In the genomic region with DNA sequence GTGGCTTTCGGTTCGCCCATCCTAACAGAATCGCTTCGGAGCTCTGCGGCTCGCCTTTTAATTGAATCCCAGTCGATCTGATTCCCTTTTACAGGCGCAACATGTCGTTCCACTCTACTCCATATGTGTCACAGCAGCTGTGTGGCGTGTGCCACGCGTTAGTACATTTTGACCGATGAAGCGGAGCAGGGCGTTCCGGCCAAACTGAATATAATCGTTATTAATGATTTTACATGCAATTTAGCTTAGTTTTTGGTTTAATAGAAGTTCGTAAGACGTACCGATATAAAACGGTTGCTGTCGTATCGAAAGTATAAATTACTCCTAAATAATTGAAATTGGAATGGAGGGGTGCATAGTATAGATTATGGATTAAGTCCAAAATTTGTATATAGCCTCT, we compare ENCODE assay signal across 4 fruit fly cellular contexts.
A peak's percentile ranks its signal among the peaks of the same experiment; 100 is the strongest.
TF ChIP-seq lines count a peak whose summit lies in the region.

CG11523 (minus strand) TSS at position 145 of the 400 bp plus-strand sequence.

TF ChIP-seq in whole organism, adult, 20 proteins besides CTCF, POLR2A, EP300 and RAD21 (continued from another document):
- TF ChIP-seq Mnt (GFP tag; optimal IDR thresholded peaks at IDR 0.05; lab: Kevin White, UChicago): peak; percentile 46

TF ChIP-seq in whole organism, embryonic, 481 proteins besides CTCF, POLR2A, EP300 and RAD21 (continued from another document and continues in another):
- TF ChIP-seq crc (GFP tag; optimal IDR thresholded peaks at IDR 0.05; lab: Kevin White, UChicago) (no peak), CrebB (tag; optimal IDR thresholded peaks at IDR 0.05; lab: Kevin White, UChicago) (no peak), CG7987 (GFP tag; optimal IDR thresholded peaks at IDR 0.05; lab: Kevin White, UChicago) (no peak), Hsf (GFP tag; optimal IDR thresholded peaks at IDR 0.05; lab: Kevin White, UChicago) (peak; percentile 36), pita (GFP tag; optimal IDR thresholded peaks at IDR 0.05; lab: Kevin White, UChicago) (no peak), CG4707 (GFP tag; optimal IDR thresholded peaks at IDR 0.05; lab: Kevin White, UChicago) (no peak), CG12236 (GFP tag; optimal IDR thresholded peaks at IDR 0.05; lab: Kevin White, UChicago) (no peak), Ptx1 (GFP tag; IDR thresholded peaks at IDR 0.05; lab: Robert Waterston, UW) (no peak), stwl (tag; optimal IDR thresholded peaks at IDR 0.05; lab: Kevin White, UChicago) (peak; percentile 5), CG30020 (tag; optimal IDR thresholded peaks at IDR 0.05; lab: Kevin White, UChicago) (peak; percentile 9), Atf6 (GFP tag; IDR thresholded peaks at IDR 0.05; lab: Robert Waterston, UW) (0 out of 2 replicates have a peak, but pooled peaks have one; percentile 11), maf-S (GFP tag; optimal IDR thresholded peaks at IDR 0.05; lab: Kevin White, UChicago) (no peak), B-H1 (GFP tag; IDR thresholded peaks at IDR 0.05; lab: Robert Waterston, UW) (no peak), CG10274 (GFP tag; optimal IDR thresholded peaks at IDR 0.05; lab: Kevin White, UChicago) (no peak), fru (optimal IDR thresholded peaks at IDR 0.05; lab: Kevin White, UChicago) (no peak), CG16863 (GFP tag; optimal IDR thresholded peaks at IDR 0.05; lab: Kevin White, UChicago) (no peak), gsb (GFP tag; IDR thresholded peaks at IDR 0.05; lab: Robert Waterston, UW) (no peak), CG4820 (GFP tag; optimal IDR thresholded peaks at IDR 0.05; lab: Kevin White, UChicago) (no peak), CG11085 (GFP tag; IDR thresholded peaks at IDR 0.05; lab: Robert Waterston, UW) (no peak), dan (GFP tag; IDR thresholded peaks at IDR 0.05; lab: Robert Waterston, UW) (no peak), ap (GFP tag; IDR thresholded peaks at IDR 0.05; lab: Robert Waterston, UW) (no peak), CG14014 (GFP tag; IDR thresholded peaks at IDR 0.05; lab: Robert Waterston, UW) (no peak), CG30431 (GFP tag; optimal IDR thresholded peaks at IDR 0.05; lab: Kevin White, UChicago) (no peak), otp (GFP tag; IDR thresholded peaks at IDR 0.05; lab: Robert Waterston, UW) (no peak), klu (GFP tag; IDR thresholded peaks at IDR 0.05; lab: Robert Waterston, UW) (no peak), Atf-2 (GFP tag; optimal IDR thresholded peaks at IDR 0.05; lab: Kevin White, UChicago) (no peak), dmrt11E (tag; optimal IDR thresholded peaks at IDR 0.05; lab: Kevin White, UChicago) (no peak), gfzf (GFP tag; optimal IDR thresholded peaks at IDR 0.05; lab: Kevin White, UChicago) (peak; percentile 77), Abd-B (GFP tag; optimal IDR thresholded peaks at IDR 0.05; lab: Kevin White, UChicago) (no peak), HLH54F (GFP tag; optimal IDR thresholded peaks at IDR 0.05; lab: Kevin White, UChicago) (peak; percentile 23), CG4328 (GFP tag; optimal IDR thresholded peaks at IDR 0.05; lab: Kevin White, UChicago) (no peak), CG5180 (GFP tag; optimal IDR thresholded peaks at IDR 0.05; lab: Kevin White, UChicago) (peak; percentile 6), CG14441 (GFP tag; IDR thresholded peaks at IDR 0.05; lab: Robert Waterston, UW) (0 out of 2 replicates have a peak, but pooled peaks have one; percentile 23), Mrtf (GFP tag; IDR thresholded peaks at IDR 0.05; lab: Robert Waterston, UW) (no peak), lilli (GFP tag; optimal IDR thresholded peaks at IDR 0.05; lab: Kevin White, UChicago) (no peak), CG13775 (GFP tag; optimal IDR thresholded peaks at IDR 0.05; lab: Kevin White, UChicago) (no peak), Hmr (GFP tag; optimal IDR thresholded peaks at IDR 0.05; lab: Kevin White, UChicago) (no peak), Ssrp (tag; optimal IDR thresholded peaks at IDR 0.05; lab: Kevin White, UChicago) (no peak), repo (GFP tag; optimal IDR thresholded peaks at IDR 0.05; lab: Kevin White, UChicago) (no peak), chif (GFP tag; optimal IDR thresholded peaks at IDR 0.05; lab: Kevin White, UChicago) (no peak), Dfd (GFP tag; optimal IDR thresholded peaks at IDR 0.05; lab: Kevin White, UChicago) (no peak), luna (GFP tag; optimal IDR thresholded peaks at IDR 0.05; lab: Kevin White, UChicago) (no peak), Neu2 (GFP tag; optimal IDR thresholded peaks at IDR 0.05; lab: Kevin White, UChicago; ENCODE audit: borderline replicate concordance) (no peak), sim (GFP tag; IDR thresholded peaks at IDR 0.05; lab: Robert Waterston, UW) (no peak)

TF ChIP-seq in whole organism, prepupa, 60 proteins besides CTCF, POLR2A, EP300 and RAD21 (continued from another document):
- TF ChIP-seq cyc (GFP tag; optimal IDR thresholded peaks at IDR 0.05; lab: Kevin White, UChicago): peak; percentile 4
- TF ChIP-seq CG3032 (tag; optimal IDR thresholded peaks at IDR 0.05; lab: Kevin White, UChicago): peak; percentile 39
- TF ChIP-seq CG10631 (GFP tag; optimal IDR thresholded peaks at IDR 0.05; lab: Kevin White, UChicago): no peak

TF ChIP-seq in whole organism, wandering third instar larva, 38 proteins besides CTCF, POLR2A, EP300 and RAD21 (continued from another document):
- TF ChIP-seq Vsx2 (GFP tag; optimal IDR thresholded peaks at IDR 0.05; lab: Kevin White, UChicago; ENCODE audit: partially characterized antibody) (no peak), OdsH (GFP tag; optimal IDR thresholded peaks at IDR 0.05; lab: Kevin White, UChicago) (peak; percentile 5), CG9705 (GFP tag; optimal IDR thresholded peaks at IDR 0.05; lab: Kevin White, UChicago) (no peak), jim (GFP tag; optimal IDR thresholded peaks at IDR 0.05; lab: Kevin White, UChicago) (no peak), ey (GFP tag; optimal IDR thresholded peaks at IDR 0.05; lab: Kevin White, UChicago) (no peak), GATAd (GFP tag; optimal IDR thresholded peaks at IDR 0.05; lab: Kevin White, UChicago) (no peak), rgr (GFP tag; optimal IDR thresholded peaks at IDR 0.05; lab: Kevin White, UChicago) (peak; percentile 44), CrebA (GFP tag; optimal IDR thresholded peaks at IDR 0.05; lab: Kevin White, UChicago; ENCODE audit: borderline replicate concordance) (no peak), tai (GFP tag; optimal IDR thresholded peaks at IDR 0.05; lab: Kevin White, UChicago) (no peak), h (GFP tag; optimal IDR thresholded peaks at IDR 0.05; lab: Kevin White, UChicago) (no peak)
TF ChIP-seq in whole organism, wandering third instar larva: peak in this region for 7.
